Worm (Caenorhabditis elegans) whole organism, mixed stage, embryonic: ENCODE results near the gene T23C6.4.
"Not testable (repeated sequence)": the region's sequence is repeated elsewhere in the genome, so short reads cannot be mapped to it uniquely, and the experiment has no call there.

ENCODE experiments used
- M03D4.4 ChIP-seq: sonication (generic microtip); optimal IDR thresholded peaks from 2 replicates; lab custom pipeline; 2017; ENCODE audit warnings: mild to moderate bottlenecking, missing genetic modification characterization, missing compliant biosample characterization
- bed-3 ChIP-seq: fragments of 200-800 bp; sonication (Bioruptor generic); optimal IDR thresholded peaks from 3 replicates; lab custom pipeline; 2018; ENCODE audit warnings: mild to moderate bottlenecking, missing genetic modification characterization, moderate library complexity, missing compliant biosample characterization
- blmp-1 ChIP-seq: fragments of 150-350 bp; optimal IDR thresholded peaks from 2 replicates; lab custom pipeline; 2014; ENCODE audit warnings: missing biosample characterization, missing genetic modification characterization
- ceh-39 ChIP-seq: fragments of 150-350 bp; optimal IDR thresholded peaks from 2 replicates; lab custom pipeline; 2014; ENCODE audit warnings: missing biosample characterization, missing genetic modification characterization
- ceh-43 ChIP-seq: fragments of 200-800 bp; sonication (Bioruptor generic); optimal IDR thresholded peaks from 2 replicates; lab custom pipeline; 2018; ENCODE audit warnings: mild to moderate bottlenecking, missing genetic modification characterization, moderate library complexity, missing compliant biosample characterization
- ceh-83 ChIP-seq: fragments of 200-800 bp; sonication (Bioruptor generic); optimal IDR thresholded peaks from 2 replicates; lab custom pipeline; 2018; ENCODE audit warnings: mild to moderate bottlenecking, missing genetic modification characterization, missing compliant biosample characterization
- cnd-1 ChIP-seq: fragments of 200-800 bp; sonication (Bioruptor generic); optimal IDR thresholded peaks from 2 replicates; lab custom pipeline; 2018; ENCODE audit warnings: mild to moderate bottlenecking, missing genetic modification characterization, missing compliant biosample characterization
- drap-1 ChIP-seq: fragments of 200-800 bp; sonication (Bioruptor generic); optimal IDR thresholded peaks from 3 replicates; lab custom pipeline; 2018; ENCODE audit warnings: mild to moderate bottlenecking, missing genetic modification characterization, missing compliant biosample characterization
- elt-1 ChIP-seq: sonication (generic microtip); optimal IDR thresholded peaks from 2 replicates; lab custom pipeline; 2017; ENCODE audit warnings: missing genetic modification characterization, mild to moderate bottlenecking, missing compliant biosample characterization, antibody characterized with exemption, moderate library complexity, borderline replicate concordance; ENCODE audit not compliant: insufficient read depth
- elt-3 ChIP-seq: fragments of 150-350 bp; optimal IDR thresholded peaks from 2 replicates; lab custom pipeline; 2014; ENCODE audit warnings: missing biosample characterization, missing genetic modification characterization
- flh-1 ChIP-seq: fragments of 200-800 bp; sonication (Bioruptor generic); optimal IDR thresholded peaks from 2 replicates; lab custom pipeline; 2018; ENCODE audit warnings: mild to moderate bottlenecking, missing genetic modification characterization, moderate library complexity, missing compliant biosample characterization
- ham-2 ChIP-seq: fragments of 200-800 bp; sonication (Bioruptor generic); optimal IDR thresholded peaks from 2 replicates; lab custom pipeline; 2018; ENCODE audit warnings: mild to moderate bottlenecking, missing genetic modification characterization, missing compliant biosample characterization
- hlh-1 ChIP-seq: fragments of 150-350 bp; optimal IDR thresholded peaks from 2 replicates; lab custom pipeline; 2014; ENCODE audit warnings: missing biosample characterization, missing genetic modification reagents, missing genetic modification characterization
- lin-13 ChIP-seq: fragments of 150-350 bp; optimal IDR thresholded peaks from 2 replicates; lab custom pipeline; 2014; ENCODE audit warnings: missing biosample characterization, missing genetic modification characterization
- lsy-2 ChIP-seq: fragments of 150-350 bp; optimal IDR thresholded peaks from 2 replicates; lab custom pipeline; 2014; ENCODE audit warnings: missing biosample characterization, missing genetic modification characterization
- mab-5 ChIP-seq: fragments of 150-350 bp; optimal IDR thresholded peaks from 2 replicates; lab custom pipeline; 2014; ENCODE audit warnings: missing biosample characterization, missing genetic modification characterization
- mep-1 ChIP-seq: fragments of 150-350 bp; optimal IDR thresholded peaks from 2 replicates; lab custom pipeline; 2017; ENCODE audit warnings: missing biosample characterization, missing genetic modification reagents, missing genetic modification characterization, inconsistent platforms
- mls-2 ChIP-seq: sonication (generic microtip); optimal IDR thresholded peaks from 2 replicates; lab custom pipeline; 2016; ENCODE audit warnings: mild to moderate bottlenecking, missing genetic modification characterization, moderate library complexity, missing compliant biosample characterization
- nhr-12 ChIP-seq: fragments of 150-350 bp; optimal IDR thresholded peaks from 2 replicates; lab custom pipeline; 2014; ENCODE audit warnings: missing biosample characterization, missing genetic modification characterization
- nhr-2 ChIP-seq: fragments of 150-350 bp; optimal IDR thresholded peaks from 2 replicates; lab custom pipeline; 2014; ENCODE audit warnings: missing biosample characterization, missing genetic modification characterization
- nhr-237 ChIP-seq: fragments of 150-350 bp; optimal IDR thresholded peaks from 2 replicates; lab custom pipeline; 2014; ENCODE audit warnings: missing biosample characterization, missing genetic modification characterization
- nhr-28 ChIP-seq: fragments of 150-350 bp; optimal IDR thresholded peaks from 2 replicates; lab custom pipeline; 2014; ENCODE audit warnings: missing biosample characterization, missing genetic modification characterization
- nhr-76 ChIP-seq: sonication (generic microtip); optimal IDR thresholded peaks from 2 replicates; lab custom pipeline; 2017; ENCODE audit warnings: missing biosample characterization, missing genetic modification characterization
- pha-4 ChIP-seq: fragments of 150-350 bp; optimal IDR thresholded peaks from 2 replicates; lab custom pipeline; 2018; ENCODE audit warnings: missing biosample characterization, missing genetic modification reagents, missing genetic modification characterization
- snpc-4 ChIP-seq: fragments of 150-350 bp; optimal IDR thresholded peaks from 2 replicates; lab custom pipeline; 2014; ENCODE audit warnings: missing biosample characterization, missing genetic modification characterization
- sptf-1 ChIP-seq: sonication (generic microtip); optimal IDR thresholded peaks from 2 replicates; lab custom pipeline; 2017; ENCODE audit warnings: mild to moderate bottlenecking, missing genetic modification characterization, moderate library complexity, missing compliant biosample characterization
- tbx-8 ChIP-seq: fragments of 200-800 bp; sonication (Bioruptor generic); optimal IDR thresholded peaks from 2 replicates; lab custom pipeline; 2018; ENCODE audit warnings: mild to moderate bottlenecking, missing genetic modification characterization, moderate library complexity, missing compliant biosample characterization
- unc-120 ChIP-seq: sonication (generic microtip); optimal IDR thresholded peaks from 2 replicates; lab custom pipeline; 2017; ENCODE audit warnings: missing genetic modification characterization, missing compliant biosample characterization; ENCODE audit not compliant: poor library complexity, severe bottlenecking
- unc-62 ChIP-seq: fragments of 150-350 bp; optimal IDR thresholded peaks from 2 replicates; lab custom pipeline; 2014; ENCODE audit warnings: missing biosample characterization, missing genetic modification reagents, missing genetic modification characterization
- zip-8 ChIP-seq: fragments of 150-350 bp; optimal IDR thresholded peaks from 2 replicates; lab custom pipeline; 2014; ENCODE audit warnings: missing biosample characterization, missing genetic modification characterization
- ztf-11 ChIP-seq: fragments of 150-350 bp; optimal IDR thresholded peaks from 2 replicates; lab custom pipeline; 2014; ENCODE audit warnings: missing biosample characterization, missing genetic modification characterization

Gene T23C6.4

ce11 chrX:17139204-17139780 lies 10.4 kb downstream of the T23C6.4 start:
- TF ChIP-seq ceh-39 (tag; lab: Kevin White, UChicago) (no peak), M03D4.4 (tag; lab: Kevin White, UChicago) (no peak), flh-1 (GFP tag; lab: Kevin White, UChicago) (no peak), sptf-1 (no peak), nhr-2 (tag; lab: Kevin White, UChicago) (no peak), elt-3 (tag; lab: Kevin White, UChicago) (no peak), unc-120 (tag; lab: Kevin White, UChicago) (no peak), ceh-43 (GFP tag; lab: Kevin White, UChicago) (no peak), nhr-12 (tag; lab: Kevin White, UChicago) (no peak), blmp-1 (no peak), cnd-1 (tag; lab: Kevin White, UChicago) (no peak), lin-13 (no peak)
- TF ChIP-seq, all 35 proteins: peak for 0

ce11 chrX:17138060-17138557 lies 11.6 kb downstream of the T23C6.4 start, which contains the start of gene cnp-3:
TSS of gene cnp-3 (minus strand) at chrX:17138110.
- TF ChIP-seq hlh-1 (no peak), unc-62 (GFP tag; lab: Kevin White, UChicago) (peak; percentile 59)

ce11 chrX:17135704-17136103 lies 14.0 kb downstream of the T23C6.4 start:
- TF ChIP-seq mls-2 (no peak), ceh-43 (GFP tag; lab: Kevin White, UChicago) (no peak), ceh-83 (no peak), snpc-4 (tag; lab: Kevin White, UChicago) (no peak), mep-1 (tag; lab: Kevin White, UChicago) (no peak), drap-1 (GFP tag; lab: Kevin White, UChicago) (no peak), tbx-8 (GFP tag; lab: Kevin White, UChicago) (no peak), hlh-1 (no peak)

- TF ChIP-seq mep-1 (tag; lab: Kevin White, UChicago) (no peak), ceh-43 (GFP tag; lab: Kevin White, UChicago) (no peak), M03D4.4 (tag; lab: Kevin White, UChicago) (no peak), ceh-83 (no peak), elt-1 (tag; lab: Kevin White, UChicago) (no peak), bed-3 (GFP tag; lab: Kevin White, UChicago) (no peak), blmp-1 (no peak), drap-1 (GFP tag; lab: Kevin White, UChicago) (no peak), ham-2 (GFP tag; lab: Kevin White, UChicago) (no peak), nhr-2 (tag; lab: Kevin White, UChicago) (no peak), ztf-11 (tag; lab: Kevin White, UChicago) (no peak), mab-5 (tag; lab: Kevin White, UChicago) (no peak), lsy-2 (tag; lab: Kevin White, UChicago) (no peak), tbx-8 (GFP tag; lab: Kevin White, UChicago) (no peak), pha-4 (tag; lab: Kevin White, UChicago) (no peak), nhr-28 (tag; lab: Kevin White, UChicago) (no peak), unc-62 (GFP tag; lab: Kevin White, UChicago) (no peak), nhr-76 (no peak), elt-3 (tag; lab: Kevin White, UChicago) (no peak)
Observed at ce11 chrX:17134427-17134826, 15.3 kb downstream of the T23C6.4 start, which contains the start of gene K09E3.7. TSS of gene K09E3.7 (minus strand) at chrX:17134527.

- not testable (repeated sequence) for TF ChIP-seq M03D4.4, zip-8, nhr-237 (tag; lab: Kevin White, UChicago)
Observed at ce11 chrX:17117359-17117758, 32.4 kb downstream of the T23C6.4 start, which contains the start of gene K09E3.2. TSS of gene K09E3.2 (plus strand) at chrX:17117659.
